Fruit fly (Drosophila melanogaster) Kc167 (cell line): Measurements from ENCODE around the gene mre11.

Experiments used
- Myc ChIP-seq: fragments of >200 bp; optimal IDR thresholded peaks from 2 replicates; lab custom pipeline; 2017; ENCODE audit warnings: missing external identifiers
- Sin3A ChIP-seq: fragments of >200 bp; optimal IDR thresholded peaks from 2 replicates; lab custom pipeline; 2018; ENCODE audit warnings: missing external identifiers
- h ChIP-seq: fragments of >200 bp; optimal IDR thresholded peaks from 3 replicates; lab custom pipeline; 2018; ENCODE audit warnings: missing external identifiers
- insv ChIP-seq: fragments of >200 bp; optimal IDR thresholded peaks from 3 replicates; lab custom pipeline; 2018; ENCODE audit warnings: missing external identifiers
- psq ChIP-seq: fragments of >200 bp; optimal IDR thresholded peaks from 2 replicates; lab custom pipeline; 2017; ENCODE audit warnings: missing external identifiers
- ttk ChIP-seq: sonication (Bioruptor generic); optimal IDR thresholded peaks from 2 replicates; lab custom pipeline; 2017; ENCODE audit warnings: missing external identifiers

The mre11 gene

DNA sequence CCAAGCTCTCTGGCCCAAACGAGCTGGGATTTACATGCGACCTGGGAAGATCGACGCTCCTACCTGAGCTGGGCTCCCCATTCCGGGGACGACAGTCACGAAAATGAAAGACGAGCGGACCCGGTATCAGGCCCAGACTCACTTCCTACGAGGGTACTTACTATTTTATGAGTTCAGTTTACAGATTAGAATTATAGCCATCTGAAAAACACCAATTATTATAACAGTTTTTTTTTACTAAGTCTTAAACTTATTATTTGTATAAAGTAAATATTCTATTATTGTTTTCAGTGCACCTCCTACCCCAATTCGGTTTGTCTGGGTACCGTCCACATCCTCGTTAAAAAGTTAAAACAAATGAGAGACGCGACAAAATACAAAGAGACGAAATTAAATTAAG lies 44.5 kb downstream of the mre11 start:
- TF ChIP-seq psq (lab: Kevin White, UChicago) (no peak), h (no peak), Sin3A (lab: Kevin White, UChicago) (no peak), insv (lab: Kevin White, UChicago) (no peak), Myc (lab: Kevin White, UChicago) (no peak), ttk (lab: Kevin White, UChicago) (no peak)

DNA sequence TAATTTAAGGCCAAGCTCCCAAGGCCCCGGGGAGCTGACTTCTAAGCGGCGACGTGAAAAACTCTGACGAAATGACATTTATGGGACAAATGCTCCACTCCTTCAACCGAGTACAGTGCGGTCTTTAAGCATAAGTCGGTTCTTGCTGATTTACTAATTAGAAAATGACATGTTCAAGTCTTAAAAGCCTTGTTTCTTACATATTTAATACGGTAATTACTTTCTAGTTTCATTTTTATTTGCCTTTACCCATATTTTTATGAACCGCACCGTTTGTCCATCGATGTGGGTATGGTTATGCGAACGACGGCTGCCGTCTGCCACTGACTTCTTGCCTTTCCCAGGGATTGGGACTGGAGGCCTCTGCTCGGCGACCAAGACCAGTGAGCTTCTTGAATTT lies 46.5 kb downstream of the mre11 start:
- no peak for TF ChIP-seq Sin3A (lab: Kevin White, UChicago)
- TF ChIP-seq psq (lab: Kevin White, UChicago), result no peak

DNA sequence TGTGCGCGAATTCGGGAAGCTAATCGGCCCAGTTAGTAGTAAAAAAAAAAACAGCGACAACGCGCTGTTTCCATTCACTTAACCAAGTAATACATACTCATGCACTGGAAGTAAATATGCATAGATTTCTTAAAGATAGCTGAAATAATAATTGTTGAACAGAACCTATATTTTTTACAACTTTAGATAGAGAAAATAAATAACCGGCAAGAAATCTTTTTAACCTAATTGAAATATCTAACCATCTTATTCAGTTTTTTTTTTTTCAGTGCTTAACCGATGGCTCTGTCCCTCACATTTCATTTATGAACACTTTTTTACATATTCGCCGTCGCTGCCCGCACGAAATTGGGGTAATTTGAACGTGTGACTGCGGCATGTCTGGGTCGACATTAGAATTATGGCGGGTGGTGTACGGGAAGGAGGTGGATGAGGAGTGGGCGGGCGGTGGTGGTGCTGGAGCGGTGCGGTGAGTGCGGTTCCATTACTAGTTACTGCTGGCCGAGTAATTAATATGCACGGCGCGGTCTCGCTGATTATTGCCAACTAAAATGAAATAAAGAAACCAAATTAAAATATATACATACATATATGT lies 49.9 kb downstream of the mre11 start:
- TF ChIP-seq Myc (lab: Kevin White, UChicago), result no peak
- no peak for TF ChIP-seq ttk (lab: Kevin White, UChicago)
- no peak for TF ChIP-seq psq (lab: Kevin White, UChicago)
- no peak for TF ChIP-seq Sin3A (lab: Kevin White, UChicago)
- TF ChIP-seq insv (lab: Kevin White, UChicago), result no peak
- TF ChIP-seq h, result no peak

DNA sequence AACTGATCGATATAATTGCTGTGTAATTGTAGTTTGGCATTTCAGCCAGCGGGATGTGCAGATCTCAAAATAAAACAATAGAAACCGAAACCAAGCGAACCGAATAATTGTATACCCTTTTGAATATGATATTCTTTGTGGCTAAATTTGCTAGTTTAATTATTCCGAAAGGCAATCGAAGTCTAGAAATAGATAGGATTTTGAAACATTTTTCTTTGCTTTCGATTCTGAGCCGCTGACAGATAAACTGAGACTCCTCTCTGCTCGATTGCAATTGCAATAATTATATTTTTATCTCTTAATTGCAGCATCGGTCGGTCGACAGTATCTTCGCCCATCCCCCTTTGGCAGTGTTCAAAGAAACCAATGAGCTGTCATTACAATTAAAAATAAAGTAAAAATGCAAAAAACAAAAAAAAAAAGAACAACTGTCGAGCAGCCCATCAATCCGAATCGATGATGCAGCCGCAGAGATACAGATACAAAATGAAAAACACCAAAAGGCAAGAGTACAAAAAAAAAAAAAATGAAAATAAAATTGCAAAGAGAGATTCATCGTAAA lies 51.2 kb downstream of the mre11 start:
- no peak for TF ChIP-seq ttk (lab: Kevin White, UChicago)
- no peak for TF ChIP-seq Sin3A (lab: Kevin White, UChicago)
- TF ChIP-seq insv (lab: Kevin White, UChicago), result no peak
- no peak for TF ChIP-seq h
- no peak for TF ChIP-seq Myc (lab: Kevin White, UChicago)
- TF ChIP-seq psq (lab: Kevin White, UChicago), result no peak
